Fruit fly (Drosophila melanogaster): ENCODE data around the gene CG31121.

- TF ChIP-seq Hr78 (GFP tag; optimal IDR thresholded peaks at IDR 0.05) (no peak), Sp1 (GFP tag; optimal IDR thresholded peaks at IDR 0.05) (no peak)
These were observed 12.2 kb upstream of the CG31121 start for dm6 chr3R:24906648-24907047.
